Fruit fly (Drosophila melanogaster): ENCODE data around the gene sog.

The sog gene

dm6 chrX:15626279-15626678 lies 7.0 kb downstream of the sog start (continued):
- TF ChIP-seq Med (GFP tag) (peak; percentile 90), hb (GFP tag; IDR thresholded peaks at IDR 0.05; ENCODE audit: partially characterized antibody) (no peak), Kr (GFP tag; optimal IDR thresholded peaks at IDR 0.05) (no peak), chm (GFP tag; IDR thresholded peaks at IDR 0.05) (0 out of 2 replicates have a peak, but pooled peaks have one; percentile 61), CG2875 (GFP tag; optimal IDR thresholded peaks at IDR 0.05) (no peak), CG3407 (GFP tag; optimal IDR thresholded peaks at IDR 0.05) (no peak), CG9876 (GFP tag; optimal IDR thresholded peaks at IDR 0.05) (no peak), CG18764 (GFP tag; optimal IDR thresholded peaks at IDR 0.05) (peak; percentile 39), Deaf1 (tag; optimal IDR thresholded peaks at IDR 0.05) (peak; percentile 98), CG4424 (GFP tag; optimal IDR thresholded peaks at IDR 0.05) (no peak), gro (GFP tag; optimal IDR thresholded peaks at IDR 0.05) (peak; percentile 49), knrl (GFP tag; IDR thresholded peaks at IDR 0.05; ENCODE audit: partially characterized antibody) (peak; percentile 44; the same call in 2 of the 3 replicates), oc (tag; optimal IDR thresholded peaks at IDR 0.05) (peak; percentile 55), tna (GFP tag; IDR thresholded peaks at IDR 0.05; ENCODE audit: partially characterized antibody) (peak; percentile 24; the same call in 1 of the 2 replicates), CG4328 (GFP tag; optimal IDR thresholded peaks at IDR 0.05) (no peak), Scr (GFP tag; IDR thresholded peaks at IDR 0.05; ENCODE audit: partially characterized antibody) (peak; percentile 37; the same call in 1 of the 2 replicates), CG17359 (tag; optimal IDR thresholded peaks at IDR 0.05) (peak; percentile 35), CG2712 (tag; optimal IDR thresholded peaks at IDR 0.05) (peak; percentile 12), Blimp-1 (GFP tag; optimal IDR thresholded peaks at IDR 0.05) (peak; percentile 2), Bgb (GFP tag; IDR thresholded peaks at IDR 0.05; ENCODE audit: partially characterized antibody) (peak; percentile 60; the same call in 1 of the 2 replicates), CG9797 (GFP tag; optimal IDR thresholded peaks at IDR 0.05) (no peak), stc (GFP tag; IDR thresholded peaks at IDR 0.05) (no peak), CrebB (tag; optimal IDR thresholded peaks at IDR 0.05) (no peak), zen2 (GFP tag; IDR thresholded peaks at IDR 0.05; ENCODE audit: partially characterized antibody) (peak; percentile 45; the same call in 1 of the 3 replicates), Atf3 (GFP tag; optimal IDR thresholded peaks at IDR 0.05) (no peak), Trl (optimal IDR thresholded peaks at IDR 0.05) (peak in 1 of 2 experiments; percentile 13), Trl (GFP tag; optimal IDR thresholded peaks at IDR 0.05) (no peak), jing (GFP tag; optimal IDR thresholded peaks at IDR 0.05) (no peak), exex (tag; optimal IDR thresholded peaks at IDR 0.05) (no peak), dati (GFP tag; IDR thresholded peaks at IDR 0.05) (no peak), CG4820 (GFP tag; optimal IDR thresholded peaks at IDR 0.05) (no peak), CG1024 (GFP tag; IDR thresholded peaks at IDR 0.05) (no peak), her (GFP tag; optimal IDR thresholded peaks at IDR 0.05) (no peak), CG18262 (tag; optimal IDR thresholded peaks at IDR 0.05) (peak; percentile 4), CG6765 (GFP tag; optimal IDR thresholded peaks at IDR 0.05) (no peak), vvl (GFP tag; IDR thresholded peaks at IDR 0.05) (peak; percentile 52), CG16813 (GFP tag; IDR thresholded peaks at IDR 0.05; ENCODE audit: partially characterized antibody) (peak; percentile 7; the same call in 1 of the 3 replicates), zen (tag; optimal IDR thresholded peaks at IDR 0.05) (no peak), CG15601 (tag; optimal IDR thresholded peaks at IDR 0.05) (peak; percentile 11), vfl (GFP tag; optimal IDR thresholded peaks at IDR 0.05) (no peak), Nf-YC (tag; optimal IDR thresholded peaks at IDR 0.05) (no peak), HLH4C (GFP tag; IDR thresholded peaks at IDR 0.05; ENCODE audit: partially characterized antibody) (peak; percentile 30; the same call in 1 of the 3 replicates), grn (GFP tag; optimal IDR thresholded peaks at IDR 0.05) (peak; percentile 97), Atf-2 (GFP tag; optimal IDR thresholded peaks at IDR 0.05) (no peak), sr (GFP tag; IDR thresholded peaks at IDR 0.05) (peak; percentile 94), Dip2 (GFP tag; IDR thresholded peaks at IDR 0.05) (no peak), grau (tag; optimal IDR thresholded peaks at IDR 0.05) (peak; percentile 11), Vsx1 (GFP tag; optimal IDR thresholded peaks at IDR 0.05) (no peak), CG10654 (GFP tag; optimal IDR thresholded peaks at IDR 0.05) (no peak), tx (GFP tag; optimal IDR thresholded peaks at IDR 0.05) (no peak)
